Worm (Caenorhabditis elegans) whole organism, L3 larva: ENCODE measurements around the gene T06E4.5.

ENCODE experiments used
- ama-1 ChIP-seq: fragments of 150-350 bp; optimal IDR thresholded peaks from 2 replicates; lab custom pipeline; 2018
- ceh-16 ChIP-seq: sonication (generic microtip); optimal IDR thresholded peaks from 2 replicates; lab custom pipeline; 2017; ENCODE audit warnings: missing biosample characterization, missing genetic modification characterization
- egl-27 ChIP-seq: sonication (generic microtip); optimal IDR thresholded peaks from 4 replicates; lab custom pipeline; 2017; ENCODE audit warnings: missing biosample characterization, missing genetic modification reagents, missing genetic modification characterization
- elt-1 ChIP-seq: fragments of 150-350 bp; optimal IDR thresholded peaks from 2 replicates; lab custom pipeline; 2014; ENCODE audit warnings: missing biosample characterization, missing genetic modification characterization
- lin-15B ChIP-seq: fragments of 150-350 bp; optimal IDR thresholded peaks from 2 replicates; lab custom pipeline; 2014; ENCODE audit warnings: missing biosample characterization, missing genetic modification characterization
- nhr-11 ChIP-seq: fragments of 150-350 bp; optimal IDR thresholded peaks from 2 replicates; lab custom pipeline; 2014; ENCODE audit warnings: missing biosample characterization, missing genetic modification characterization
- nhr-12 ChIP-seq: fragments of 150-350 bp; optimal IDR thresholded peaks from 2 replicates; lab custom pipeline; 2014; ENCODE audit warnings: missing biosample characterization, missing genetic modification characterization

DNA sequence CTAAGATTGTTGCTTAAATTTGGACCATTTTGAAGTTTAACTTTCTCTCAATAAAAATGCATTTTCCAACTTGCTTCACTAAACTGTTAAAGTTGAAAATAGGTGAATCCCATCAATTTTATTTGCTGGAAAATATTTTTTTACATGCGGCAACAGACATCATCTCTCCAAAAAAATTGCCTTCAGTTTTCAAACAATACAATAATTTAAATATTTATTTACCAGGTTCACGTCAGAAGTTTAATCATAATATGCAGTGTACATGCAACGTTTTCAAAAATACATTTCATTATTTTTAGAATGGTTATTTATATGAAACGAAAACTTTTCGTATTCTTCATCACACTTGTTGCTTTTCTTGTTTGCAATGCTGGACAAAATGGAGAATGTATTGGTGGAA, at the start of gene T06E4.5:
- no peak for TF ChIP-seq nhr-12 (tag; lab: Kevin White, UChicago)
- TF ChIP-seq nhr-11 (tag; lab: Kevin White, UChicago) = no peak
- TF ChIP-seq ama-1 (lab: Kevin White, UChicago) = no peak
- TF ChIP-seq elt-1 (tag; lab: Kevin White, UChicago) = no peak
- TF ChIP-seq lin-15B (tag; lab: Kevin White, UChicago) = no peak
- no peak for TF ChIP-seq ceh-16 (tag; lab: Kevin White, UChicago)
- no peak for TF ChIP-seq egl-27 (tag; lab: Kevin White, UChicago)
